Worm (Caenorhabditis elegans) whole organism, L4/young adult: ENCODE results near the gene F25G6.1.

Experiments used
- W03F9.2 ChIP-seq: fragments of 150-350 bp; optimal IDR thresholded peaks from 2 replicates; lab custom pipeline; 2014; ENCODE audit warnings: missing biosample characterization, missing genetic modification characterization
- dao-5 ChIP-seq: sonication (generic microtip); optimal IDR thresholded peaks from 2 replicates; lab custom pipeline; 2016; ENCODE audit warnings: missing genotype, missing genetic modification characterization, moderate library complexity, missing compliant biosample characterization
- him-1 ChIP-seq: sonication (generic microtip); optimal IDR thresholded peaks from 2 replicates; lab custom pipeline; 2016; ENCODE audit warnings: missing genotype, missing genetic modification reagents, missing genetic modification characterization, missing compliant biosample characterization

DNA sequence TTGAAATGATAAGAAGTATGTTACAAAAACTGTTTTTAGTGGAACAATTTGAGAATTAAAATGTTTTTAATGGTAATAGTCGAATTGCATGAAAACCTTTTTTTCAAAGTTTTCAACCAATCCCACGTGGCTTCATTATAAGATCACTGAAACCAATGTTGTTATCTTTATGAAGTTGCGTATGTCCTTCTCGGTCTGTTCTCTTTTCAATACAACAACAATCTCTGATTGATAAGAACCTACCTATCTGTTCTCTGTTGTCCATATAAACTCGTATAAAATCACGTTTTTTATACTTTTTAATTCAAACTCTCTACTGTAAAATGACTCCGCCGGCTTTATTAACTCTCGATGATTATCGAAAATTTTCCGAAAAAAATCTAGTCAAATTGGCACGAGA lies 28.4 kb downstream of the F25G6.1 start, which contains the start of gene F41E6.5:
- TF ChIP-seq him-1 (tag; lab: Kevin White, UChicago): no peak
- TF ChIP-seq dao-5: no peak
- TF ChIP-seq W03F9.2 (tag; lab: Kevin White, UChicago): no peak
